Worm (Caenorhabditis elegans): ENCODE results near the gene K06H7.2.

Gene K06H7.2

ce11 chrIII:8130177-8130902 lies 37.0 kb downstream of the K06H7.2 start, which contains the start of the genes rpl-21 and C14B9.10:
rpl-21 (minus strand) TSS chrIII:8130227.
C14B9.10 (plus strand) TSS chrIII:8130852.
- TF ChIP-seq unc-62 (GFP tag; optimal IDR thresholded peaks at IDR 0.05): no peak

- TF ChIP-seq unc-62 (GFP tag; optimal IDR thresholded peaks at IDR 0.05): no peak
Measured at ce11 chrIII:8132496-8132895, 39.1 kb downstream of the K06H7.2 start.

DNA sequence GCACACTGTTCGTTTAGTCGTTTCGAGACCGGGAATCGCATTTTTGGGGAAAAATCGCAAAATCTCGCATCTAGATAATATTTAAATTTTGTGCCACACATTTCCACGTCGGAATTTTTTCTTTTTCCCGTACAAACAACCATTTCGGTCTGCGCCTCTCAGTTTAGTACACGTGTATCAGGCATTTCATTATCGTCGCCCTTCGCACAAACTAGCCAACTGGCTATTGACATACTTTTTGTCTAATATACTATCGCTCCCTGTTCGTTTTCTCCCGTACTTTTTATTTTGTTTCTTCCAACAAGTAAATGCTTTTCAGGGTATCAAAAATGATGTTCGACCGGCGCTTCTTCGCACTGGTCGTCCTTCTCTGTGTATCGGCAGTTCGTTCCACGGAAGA lies 40.0 kb downstream of the K06H7.2 start, which contains the start of gene C14B9.2:
C14B9.2 (plus strand) TSS at position 320 of the 400 bp plus-strand sequence.
- no peak for TF ChIP-seq unc-62 (GFP tag; optimal IDR thresholded peaks at IDR 0.05)

ce11 chrIII:8136517-8137099 lies 43.2 kb downstream of the K06H7.2 start:
- no peak for TF ChIP-seq unc-62 (GFP tag; optimal IDR thresholded peaks at IDR 0.05)

ce11 chrIII:8137777-8138176 lies 44.4 kb downstream of the K06H7.2 start, which contains the start of gene hsp-12.2:
hsp-12.2 (plus strand) TSS chrIII:8138077.
- TF ChIP-seq unc-62 (GFP tag; optimal IDR thresholded peaks at IDR 0.05): no peak

DNA sequence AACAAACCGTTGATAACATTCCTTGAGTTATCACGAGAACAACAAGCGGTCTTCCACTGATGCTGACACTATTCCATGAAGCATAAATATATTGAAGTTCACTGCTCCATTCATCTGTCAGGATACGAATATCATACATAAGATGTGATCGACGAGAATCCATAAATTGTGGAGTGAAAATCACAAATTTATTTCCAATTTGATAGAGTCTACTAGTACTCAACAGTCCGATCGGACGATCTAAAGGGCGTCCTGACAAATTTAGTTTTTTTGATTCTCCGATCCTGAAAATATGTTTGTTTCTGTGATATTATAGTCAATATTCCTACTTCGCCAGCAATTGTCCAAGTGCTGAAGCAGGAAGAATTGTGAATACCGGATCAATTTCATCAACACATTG lies 48.8 kb downstream of the K06H7.2 start:
- TF ChIP-seq unc-62 (GFP tag; optimal IDR thresholded peaks at IDR 0.05): no peak

DNA sequence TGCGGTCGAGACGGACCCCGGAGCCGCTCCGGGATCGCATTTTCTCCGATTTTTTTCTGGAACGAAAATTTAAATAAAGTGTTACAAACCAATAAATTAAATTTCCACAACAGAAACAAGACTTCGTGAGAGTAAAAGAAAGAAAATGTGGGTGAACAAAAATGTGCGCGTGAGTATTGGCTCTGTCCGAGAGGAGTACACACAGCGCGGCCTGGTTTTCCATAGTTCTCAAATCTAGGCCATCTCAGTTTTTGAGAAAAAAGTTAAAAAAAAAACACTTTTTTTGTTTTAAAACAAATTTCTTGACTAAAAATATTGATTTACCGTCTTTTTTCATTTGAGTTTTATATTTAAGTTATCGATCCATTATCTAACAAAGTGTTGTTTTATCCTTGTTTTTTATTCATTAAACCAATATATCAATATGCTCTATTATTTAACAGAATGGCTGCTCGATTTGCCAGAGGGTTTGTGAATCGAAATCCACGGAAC lies 51.2 kb downstream of the K06H7.2 start, which contains the start of the genes C14B9.8 and mrpl-18:
C14B9.8 (minus strand) TSS at position 56 of the 492 bp plus-strand sequence.
mrpl-18 (plus strand) TSS at position 442 of the 492 bp plus-strand sequence.
- TF ChIP-seq unc-62 (GFP tag; optimal IDR thresholded peaks at IDR 0.05): no peak

Measured in whole organism, dauer.